Fruit fly (Drosophila melanogaster) S2 (cell line): Measurements from ENCODE around the gene CG13631.

ENCODE experiments used
- CG8478 ChIP-seq: fragments of >200 bp; optimal IDR thresholded peaks from 2 replicates; lab custom pipeline; 2018
- CTCF ChIP-seq, 2 experiments: fragments of >200 bp; optimal IDR thresholded peaks; 2 replicates each; lab custom pipeline; 2018

DNA sequence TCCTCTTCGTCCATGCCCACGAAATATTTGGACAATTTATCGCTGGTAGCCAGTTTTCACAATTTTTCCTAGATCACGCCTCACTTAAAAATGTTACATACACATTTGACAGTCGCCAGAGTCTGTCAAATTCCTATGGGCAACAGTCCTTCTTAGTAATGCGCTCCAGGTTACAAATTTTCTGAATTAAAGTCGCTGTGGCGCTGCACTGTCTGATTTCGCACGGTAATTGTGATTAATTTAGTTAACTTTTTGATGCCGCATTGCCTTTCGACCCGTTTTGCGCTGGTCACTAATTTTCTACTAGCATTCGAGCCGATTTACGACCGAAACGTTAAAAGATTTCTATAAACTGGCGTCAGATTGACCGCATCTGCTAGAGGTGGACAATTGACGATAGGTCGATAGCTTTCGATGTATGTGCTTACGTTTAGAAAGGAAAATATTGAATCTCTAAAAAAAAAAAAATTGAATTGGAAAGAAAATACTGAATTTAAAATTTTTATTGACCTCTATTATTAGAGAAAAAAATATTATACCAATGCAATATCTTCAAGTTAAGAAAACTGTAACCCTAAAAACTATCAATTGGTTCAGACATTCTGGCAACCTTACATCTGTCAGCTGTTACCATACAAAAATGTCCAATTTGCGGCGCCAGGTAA, 44.6 kb downstream of the CG13631 start, which contains the start of the genes lili and CG34150:
- no peak for TF ChIP-seq CG8478 (lab: Kevin White, UChicago)
- no peak for TF ChIP-seq CTCF (optimal IDR thresholded peaks at IDR 0.05; lab: Kevin White, UChicago)
